8 worm cellular contexts compared by ENCODE assay signal in genomic region chrIII:5853240-5853639, ce11.
TF ChIP-seq lines count a peak whose summit lies in the region.

Gene ddx-23 (minus strand): TSS chrIII:5853269.

TF ChIP-seq in whole organism, L1 larva, 84 proteins besides CTCF, POLR2A, EP300 and RAD21 (continues in another document):
- TF ChIP-seq elt-2 (tag; optimal IDR thresholded peaks at IDR 0.05; lab: Kevin White, UChicago): peak; percentile 19
- TF ChIP-seq mdl-1 (tag; optimal IDR thresholded peaks at IDR 0.05; lab: Kevin White, UChicago): no peak
- no peak for TF ChIP-seq sup-37 (GFP tag; optimal IDR thresholded peaks at IDR 0.05; lab: Kevin White, UChicago)
- peak in 1 of 2 experiments; percentile 46 for TF ChIP-seq ztf-11 (tag; optimal IDR thresholded peaks at IDR 0.05; lab: Kevin White, UChicago)
- peak; percentile 24 to 71 for TF ChIP-seq efl-1 (optimal IDR thresholded peaks at IDR 0.05; lab: Kevin White, UChicago)
- TF ChIP-seq efl-1 (GFP tag; optimal IDR thresholded peaks at IDR 0.05 in 1 of 2; lab: Kevin White, UChicago): peak; percentile 80 to 97
- peak; percentile 12 for TF ChIP-seq swsn-7 (tag; optimal IDR thresholded peaks at IDR 0.05; lab: Kevin White, UChicago)
- TF ChIP-seq nhr-71 (tag; optimal IDR thresholded peaks at IDR 0.05; lab: Kevin White, UChicago): peak; percentile 54
- no peak for TF ChIP-seq alr-1 (tag; optimal IDR thresholded peaks at IDR 0.05; lab: Kevin White, UChicago; ENCODE audit: borderline replicate concordance)
- TF ChIP-seq nhr-85 (tag; lab: Kevin White, UChicago): no peak
- TF ChIP-seq ama-1 (optimal IDR thresholded peaks at IDR 0.05; lab: Kevin White, UChicago): peak; percentile 75

TF ChIP-seq in whole organism, L2 larva, 48 proteins besides CTCF, POLR2A, EP300 and RAD21 (continues in another document):
- TF ChIP-seq zag-1 (tag; optimal IDR thresholded peaks at IDR 0.05; lab: Kevin White, UChicago): no peak
- TF ChIP-seq lin-11 (tag; optimal IDR thresholded peaks at IDR 0.05; lab: Kevin White, UChicago): no peak
- no peak for TF ChIP-seq ceh-16 (tag; optimal IDR thresholded peaks at IDR 0.05; lab: Kevin White, UChicago)
- no peak for TF ChIP-seq sem-4 (tag; optimal IDR thresholded peaks at IDR 0.05; lab: Kevin White, UChicago)
- TF ChIP-seq nhr-10 (tag; optimal IDR thresholded peaks at IDR 0.05; lab: Kevin White, UChicago): no peak
- TF ChIP-seq crh-2 (tag; optimal IDR thresholded peaks at IDR 0.05; lab: Kevin White, UChicago): no peak
- TF ChIP-seq C34F6.9 (tag; optimal IDR thresholded peaks at IDR 0.05; lab: Kevin White, UChicago): peak; percentile 14
- TF ChIP-seq nhr-11 (tag; optimal IDR thresholded peaks at IDR 0.05; lab: Kevin White, UChicago): no peak
- TF ChIP-seq ZK546.5 (tag; optimal IDR thresholded peaks at IDR 0.05; lab: Kevin White, UChicago): no peak
- TF ChIP-seq alr-1 (tag; optimal IDR thresholded peaks at IDR 0.05; lab: Kevin White, UChicago): no peak
- peak; percentile 49 for TF ChIP-seq sma-3 (GFP tag; optimal IDR thresholded peaks at IDR 0.05; lab: Kevin White, UChicago)
- no peak for TF ChIP-seq unc-62 (GFP tag; optimal IDR thresholded peaks at IDR 0.05; lab: Kevin White, UChicago)

TF ChIP-seq in whole organism, L3 larva, 47 proteins besides CTCF, POLR2A, EP300 and RAD21 (continues in another document):
- TF ChIP-seq zag-1 (tag; optimal IDR thresholded peaks at IDR 0.05; lab: Kevin White, UChicago) (no peak), nhr-23 (tag; optimal IDR thresholded peaks at IDR 0.05; lab: Kevin White, UChicago) (no peak), ama-1 (optimal IDR thresholded peaks at IDR 0.05; lab: Kevin White, UChicago) (peak; percentile 79), pha-4 (tag; optimal IDR thresholded peaks at IDR 0.05; lab: Kevin White, UChicago) (peak; percentile 45), jun-1 (tag; optimal IDR thresholded peaks at IDR 0.05; lab: Kevin White, UChicago) (no peak), nhr-76 (tag; optimal IDR thresholded peaks at IDR 0.05; lab: Kevin White, UChicago) (no peak), elt-3 (tag; optimal IDR thresholded peaks at IDR 0.05; lab: Kevin White, UChicago) (no peak), lin-39 (tag; optimal IDR thresholded peaks at IDR 0.05; lab: Kevin White, UChicago) (no peak), mdl-1 (tag; optimal IDR thresholded peaks at IDR 0.05; lab: Kevin White, UChicago) (no peak), skn-1 (tag; optimal IDR thresholded peaks at IDR 0.05; lab: Kevin White, UChicago) (no peak), elt-2 (tag; optimal IDR thresholded peaks at IDR 0.05; lab: Kevin White, UChicago) (peak; percentile 38), ceh-16 (tag; optimal IDR thresholded peaks at IDR 0.05; lab: Kevin White, UChicago) (no peak), egl-27 (tag; optimal IDR thresholded peaks at IDR 0.05; lab: Kevin White, UChicago) (no peak)

TF ChIP-seq in whole organism, L4 larva, 104 proteins besides CTCF, POLR2A, EP300 and RAD21 (continues in another document):
- TF ChIP-seq mep-1 (tag; optimal IDR thresholded peaks at IDR 0.05; lab: Kevin White, UChicago): peak; percentile 42
- 0 out of 2 replicates have a peak, but pooled peaks have one; percentile 56 for TF ChIP-seq Y105C5A.15 (GFP tag; IDR thresholded peaks at IDR 0.05; lab: Robert Waterston, UW)
- no peak for TF ChIP-seq unc-62 (GFP tag; optimal IDR thresholded peaks at IDR 0.05 in 1 of 2; lab: Kevin White, UChicago)
- TF ChIP-seq unc-62 (tag; optimal IDR thresholded peaks at IDR 0.05; lab: Kevin White, UChicago): no peak
- TF ChIP-seq lim-7 (GFP tag; IDR thresholded peaks at IDR 0.05; lab: Robert Waterston, UW): no peak
- TF ChIP-seq ZK337.2 (GFP tag; IDR thresholded peaks at IDR 0.05; lab: Robert Waterston, UW): no peak
- no peak for TF ChIP-seq zip-2 (tag; optimal IDR thresholded peaks at IDR 0.05; lab: Kevin White, UChicago)
- TF ChIP-seq ztf-11 (tag; optimal IDR thresholded peaks at IDR 0.05; lab: Kevin White, UChicago): no peak
- TF ChIP-seq nhr-10 (tag; optimal IDR thresholded peaks at IDR 0.05; lab: Kevin White, UChicago): no peak
- no peak for TF ChIP-seq jun-1 (tag; optimal IDR thresholded peaks at IDR 0.05; lab: Kevin White, UChicago)
- no peak for TF ChIP-seq nhr-11 (tag; optimal IDR thresholded peaks at IDR 0.05; lab: Kevin White, UChicago)
- no peak; the same call in 1 of the 2 replicates for TF ChIP-seq arid-1 (GFP tag; conservative IDR thresholded peaks at IDR 0.05; lab: Robert Waterston, UW)

TF ChIP-seq in whole organism, late embryonic, 69 proteins besides CTCF, POLR2A, EP300 and RAD21 (continues in another document):
- TF ChIP-seq Y22D7AL.16 (tag; optimal IDR thresholded peaks at IDR 0.05; lab: Kevin White, UChicago) (no peak), fax-1 (tag; optimal IDR thresholded peaks at IDR 0.05; lab: Kevin White, UChicago) (peak; percentile 7), che-1 (tag; optimal IDR thresholded peaks at IDR 0.05; lab: Kevin White, UChicago) (no peak), ets-4 (tag; optimal IDR thresholded peaks at IDR 0.05; lab: Kevin White, UChicago) (peak; percentile 93), sox-4 (tag; optimal IDR thresholded peaks at IDR 0.05; lab: Kevin White, UChicago) (no peak), ceh-31 (tag; optimal IDR thresholded peaks at IDR 0.05; lab: Kevin White, UChicago) (peak; percentile 70), unc-42 (tag; optimal IDR thresholded peaks at IDR 0.05; lab: Kevin White, UChicago) (peak; percentile 34), elt-2 (tag; optimal IDR thresholded peaks at IDR 0.05; lab: Kevin White, UChicago) (peak; percentile 11), hlh-8 (tag; optimal IDR thresholded peaks at IDR 0.05; lab: Kevin White, UChicago) (peak; percentile 7), tbx-2 (tag; optimal IDR thresholded peaks at IDR 0.05; lab: Kevin White, UChicago) (peak; percentile 14), hlh-15 (tag; optimal IDR thresholded peaks at IDR 0.05; lab: Kevin White, UChicago) (no peak), ztf-16 (tag; optimal IDR thresholded peaks at IDR 0.05; lab: Kevin White, UChicago) (no peak), ceh-14 (tag; optimal IDR thresholded peaks at IDR 0.05; lab: Kevin White, UChicago) (peak; percentile 9)

TF ChIP-seq in whole organism, midembryonic, 9 proteins besides CTCF, POLR2A, EP300 and RAD21:
- 0 out of 2 replicates have a peak, but pooled peaks have one; percentile 11 for TF ChIP-seq ztf-23 (GFP tag; IDR thresholded peaks at IDR 0.05; lab: Robert Waterston, UW)
- TF ChIP-seq klf-2 (GFP tag; conservative IDR thresholded peaks at IDR 0.05; lab: Robert Waterston, UW): no peak
TF ChIP-seq in whole organism, midembryonic: peak in this region for 1.

TF ChIP-seq in whole organism, mixed stage, embryonic, 35 proteins besides CTCF, POLR2A, EP300 and RAD21:
- peak; percentile 57 for TF ChIP-seq ces-1 (GFP tag; optimal IDR thresholded peaks at IDR 0.05; lab: Kevin White, UChicago)
- no peak for TF ChIP-seq M03D4.4 (tag; optimal IDR thresholded peaks at IDR 0.05; lab: Kevin White, UChicago)

TF ChIP-seq in whole organism, young adult, 124 proteins besides CTCF, POLR2A, EP300 and RAD21 (continues in another document):
- TF ChIP-seq B0035.1 (tag; optimal IDR thresholded peaks at IDR 0.05; lab: Kevin White, UChicago) (no peak), F33H1.4 (GFP tag; IDR thresholded peaks at IDR 0.05; lab: Robert Waterston, UW) (peak; percentile 43; the same call in 1 of the 2 replicates), pha-4 (tag; optimal IDR thresholded peaks at IDR 0.05; lab: Kevin White, UChicago) (no peak), hmg-1.2 (GFP tag; IDR thresholded peaks at IDR 0.05; lab: Robert Waterston, UW) (no peak), him-1 (tag; optimal IDR thresholded peaks at IDR 0.05; lab: Kevin White, UChicago) (no peak), ztf-6 (GFP tag; IDR thresholded peaks at IDR 0.05; lab: Robert Waterston, UW) (no peak), ekl-4 (GFP tag; IDR thresholded peaks at IDR 0.05; lab: Robert Waterston, UW) (no peak), ama-1 (optimal IDR thresholded peaks at IDR 0.05; lab: Kevin White, UChicago) (peak; percentile 23), ama-1 (GFP tag; optimal IDR thresholded peaks at IDR 0.05; lab: Kevin White, UChicago) (peak; percentile 14 to 53), let-607 (tag; optimal IDR thresholded peaks at IDR 0.05; lab: Kevin White, UChicago) (no peak), B0019.2 (GFP tag; conservative IDR thresholded peaks at IDR 0.05; lab: Robert Waterston, UW) (no peak), Y56A3A.18 (GFP tag; IDR thresholded peaks at IDR 0.05; lab: Robert Waterston, UW) (0 out of 2 replicates have a peak, but pooled peaks have one; percentile 65), madf-3 (GFP tag; IDR thresholded peaks at IDR 0.05; lab: Robert Waterston, UW) (no peak), C06A6.2 (GFP tag; conservative IDR thresholded peaks at IDR 0.05; lab: Robert Waterston, UW) (no peak), dpff-1 (tag; optimal IDR thresholded peaks at IDR 0.05; lab: Kevin White, UChicago) (no peak), zim-3 (tag; optimal IDR thresholded peaks at IDR 0.05; lab: Kevin White, UChicago) (no peak), F52B5.7 (tag; optimal IDR thresholded peaks at IDR 0.05; lab: Kevin White, UChicago) (peak; percentile 57), K11D2.4 (GFP tag; IDR thresholded peaks at IDR 0.05; lab: Robert Waterston, UW) (no peak), tbx-9 (tag; optimal IDR thresholded peaks at IDR 0.05; lab: Kevin White, UChicago; ENCODE audit: borderline replicate concordance) (no peak), akir-1 (GFP tag; optimal IDR thresholded peaks at IDR 0.05; lab: Kevin White, UChicago) (no peak), F57C9.4 (tag; optimal IDR thresholded peaks at IDR 0.05; lab: Kevin White, UChicago) (no peak), rpc-1 (optimal IDR thresholded peaks at IDR 0.05; lab: Kevin White, UChicago) (no peak), rpc-1 (tag; optimal IDR thresholded peaks at IDR 0.05; lab: Kevin White, UChicago) (no peak), tlf-1 (GFP tag; optimal IDR thresholded peaks at IDR 0.05; lab: Kevin White, UChicago) (no peak), ztf-18 (tag; optimal IDR thresholded peaks at IDR 0.05; lab: Kevin White, UChicago) (peak; percentile 15), Y95B8A.8 (GFP tag; IDR thresholded peaks at IDR 0.05; lab: Robert Waterston, UW) (0 out of 2 replicates have a peak, but pooled peaks have one; percentile 65), nfya-2 (GFP tag; IDR thresholded peaks at IDR 0.05; lab: Robert Waterston, UW) (no peak), bed-2 (GFP tag; IDR thresholded peaks at IDR 0.05; lab: Robert Waterston, UW) (no peak), B0261.1 (tag; optimal IDR thresholded peaks at IDR 0.05; lab: Kevin White, UChicago) (no peak), lin-40 (tag; optimal IDR thresholded peaks at IDR 0.05; lab: Kevin White, UChicago) (peak; percentile 9), ztf-25 (GFP tag; IDR thresholded peaks at IDR 0.05; lab: Robert Waterston, UW) (no peak), K12H6.12 (tag; optimal IDR thresholded peaks at IDR 0.05; lab: Kevin White, UChicago) (no peak), snpc-3.4 (tag; optimal IDR thresholded peaks at IDR 0.05; lab: Kevin White, UChicago) (peak; percentile 69), C17E4.6 (GFP tag; IDR thresholded peaks at IDR 0.05; lab: Robert Waterston, UW) (no peak), D2030.7 (GFP tag; IDR thresholded peaks at IDR 0.05; lab: Robert Waterston, UW) (no peak)
